Fruit fly (Drosophila melanogaster): ENCODE data around the gene cin.
A peak's percentile ranks its signal among the peaks of the same experiment; 100 is the strongest.

DNA sequence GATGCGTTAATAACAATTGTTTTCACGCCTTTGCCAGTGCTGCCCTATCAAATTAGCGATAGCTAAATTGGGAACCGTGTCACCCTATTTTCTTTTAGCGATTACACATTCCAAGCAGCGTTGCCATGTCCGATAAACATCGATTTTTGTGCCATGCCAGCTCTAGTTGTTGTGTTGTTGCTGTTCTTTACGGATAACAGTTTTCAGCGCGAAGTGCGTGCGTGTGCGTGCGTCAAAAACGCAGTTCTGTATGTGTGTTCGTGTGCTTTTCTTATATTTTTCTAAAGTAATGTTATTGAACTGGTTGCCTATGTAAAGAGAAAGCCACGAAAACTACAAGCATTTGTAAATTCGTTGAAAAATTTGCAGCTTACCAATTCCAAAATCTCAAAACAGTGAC, 9.7 kb upstream of the cin start, which contains the start of the genes CG3038 and G9a:
- TF ChIP-seq Asciz (GFP tag; optimal IDR thresholded peaks at IDR 0.05): no peak
- peak; percentile 8 for TF ChIP-seq pb (GFP tag; optimal IDR thresholded peaks at IDR 0.05)
- TF ChIP-seq fd96Cb (tag; optimal IDR thresholded peaks at IDR 0.05): no peak
- peak; percentile 9 for TF ChIP-seq CG9609 (GFP tag; optimal IDR thresholded peaks at IDR 0.05)
- no peak for TF ChIP-seq sim (GFP tag; IDR thresholded peaks at IDR 0.05)
- TF ChIP-seq CG11723 (GFP tag; optimal IDR thresholded peaks at IDR 0.05): no peak
- no peak for TF ChIP-seq E2f1 (GFP tag; IDR thresholded peaks at IDR 0.05)
- peak; percentile 13 for TF ChIP-seq shn (GFP tag; optimal IDR thresholded peaks at IDR 0.05)
- TF ChIP-seq CoRest (tag; optimal IDR thresholded peaks at IDR 0.05): peak; percentile 61
- peak; percentile 25 for TF ChIP-seq Mes4 (GFP tag; optimal IDR thresholded peaks at IDR 0.05)
- peak in 1 of 2 experiments; percentile 54 for TF ChIP-seq insv (GFP tag; optimal IDR thresholded peaks at IDR 0.05)
- TF ChIP-seq repo (GFP tag; optimal IDR thresholded peaks at IDR 0.05): peak; percentile 26
- TF ChIP-seq Sox102F (GFP tag; optimal IDR thresholded peaks at IDR 0.05): no peak
- no peak for TF ChIP-seq ttk (GFP tag; IDR thresholded peaks at IDR 0.05)
